Fruit fly (Drosophila melanogaster) whole organism, adult: ENCODE results near the gene CG2519.

ENCODE experiments used
- CG11617 ChIP-seq: fragments of 200-800 bp; sonication (Bioruptor generic); optimal IDR thresholded peaks from 2 replicates; lab custom pipeline; 2017; ENCODE audit warnings: mild to moderate bottlenecking, missing biosample characterization, missing genetic modification reagents, missing genetic modification characterization
- CG5204 ChIP-seq: fragments of 200-800 bp; sonication (Bioruptor generic); optimal IDR thresholded peaks from 2 replicates; lab custom pipeline; 2016; ENCODE audit warnings: missing biosample characterization, missing genetic modification characterization
- CG7045 ChIP-seq: fragments of 200-800 bp; sonication (Bioruptor generic); optimal IDR thresholded peaks from 2 replicates; lab custom pipeline; 2017; ENCODE audit warnings: missing biosample characterization, mild to moderate bottlenecking, missing genetic modification characterization
- CG7101 ChIP-seq: fragments of 200-800 bp; sonication (Bioruptor generic); optimal IDR thresholded peaks from 2 replicates; lab custom pipeline; 2018; ENCODE audit warnings: missing biosample characterization, mild to moderate bottlenecking, missing genetic modification characterization, moderate library complexity
- cnc ChIP-seq, 2 experiments: fragments of >200 bp; optimal IDR thresholded peaks; 2 replicates each; lab custom pipeline; 2017
- kay ChIP-seq: fragments of 200-800 bp; sonication (Bioruptor generic); peaks from one replicate; lab custom pipeline; 2016; ENCODE audit warnings: missing biosample characterization, missing genetic modification characterization, borderline replicate concordance
- pad ChIP-seq: fragments of 200-800 bp; sonication (Bioruptor generic); optimal IDR thresholded peaks from 3 replicates; lab custom pipeline; 2017; ENCODE audit warnings: missing biosample characterization, missing genetic modification characterization, mild to moderate bottlenecking, moderate library complexity, missing genetic modification reagents

dm6 chr3R:5523070-5523637 is 24.4 kb downstream of the CG2519 start, which contains the start of the genes CG43845 and Nmdar1:
- no peak for TF ChIP-seq CG7101 (tag; lab: Kevin White, UChicago)
- TF ChIP-seq pad, result no peak
- no peak for TF ChIP-seq CG7045 (GFP tag; lab: Kevin White, UChicago)
- TF ChIP-seq cnc (optimal IDR thresholded peaks at IDR 0.05; lab: Kevin White, UChicago), result no peak
- TF ChIP-seq kay (GFP tag; lab: Kevin White, UChicago), result no peak
- no peak for TF ChIP-seq CG11617 (GFP tag; lab: Kevin White, UChicago)
- TF ChIP-seq CG5204 (GFP tag; lab: Kevin White, UChicago), result no peak
